Fruit fly (Drosophila melanogaster) ovary, adult (tissue): Measurements from ENCODE around the gene mtg.

Experiments
- CG17801 ChIP-seq: fragments of 200-800 bp; optimal IDR thresholded peaks from 2 replicates; lab custom pipeline; 2019; ENCODE audit warnings: missing biosample characterization, mild to moderate bottlenecking, missing genetic modification characterization, moderate library complexity; ENCODE audit not compliant: partially characterized antibody

Gene mtg

dm6 chr3R:8225461-8225971 is 24.8 kb upstream of the mtg start:
- TF ChIP-seq CG17801 (GFP tag; lab: Kevin White, UChicago) = no peak

dm6 chr3R:8227344-8227743 is 23.0 kb upstream of the mtg start:
- no peak for TF ChIP-seq CG17801 (GFP tag; lab: Kevin White, UChicago)

- peak; percentile 26 for TF ChIP-seq CG17801 (GFP tag; lab: Kevin White, UChicago)
Measured at dm6 chr3R:8233370-8233773, 16.9 kb upstream of the mtg start, which contains the start of gene PolI. PolI (plus strand) TSS chr3R:8233507.

- TF ChIP-seq CG17801 (GFP tag; lab: Kevin White, UChicago) = no peak
Measured at dm6 chr3R:8233864-8234263, 16.4 kb upstream of the mtg start.

- peak; percentile 86 for TF ChIP-seq CG17801 (GFP tag; lab: Kevin White, UChicago)
Measured at dm6 chr3R:8239472-8240301, 10.6 kb upstream of the mtg start.

- no peak for TF ChIP-seq CG17801 (GFP tag; lab: Kevin White, UChicago)
Measured at dm6 chr3R:8240302-8240682, 10.0 kb upstream of the mtg start, which contains the start of gene Ada2b. Ada2b (minus strand) TSS chr3R:8240515.

dm6 chr3R:8243720-8244119 is 6.6 kb upstream of the mtg start, which contains the start of the genes CG9636, CG18749 and CG33722:
CG9636 (minus strand) TSS chr3R:8243792.
CG18749 (plus strand) TSS chr3R:8244055.
CG33722 (plus strand) TSS chr3R:8244055.
- peak; percentile 68 for TF ChIP-seq CG17801 (GFP tag; lab: Kevin White, UChicago)

- TF ChIP-seq CG17801 (GFP tag; lab: Kevin White, UChicago) = no peak
Measured at dm6 chr3R:8248138-8248537, 2.2 kb upstream of the mtg start, which contains the start of gene CG15864. CG15864 (plus strand) TSS chr3R:8248438.

dm6 chr3R:8251532-8251931 is 1.2 kb downstream of the mtg start:
- TF ChIP-seq CG17801 (GFP tag; lab: Kevin White, UChicago) = no peak

dm6 chr3R:8254347-8254746 is 4.0 kb downstream of the mtg start:
- no peak for TF ChIP-seq CG17801 (GFP tag; lab: Kevin White, UChicago)

- TF ChIP-seq CG17801 (GFP tag; lab: Kevin White, UChicago) = no peak
Measured at dm6 chr3R:8256040-8256439, 5.7 kb downstream of the mtg start.

- TF ChIP-seq CG17801 (GFP tag; lab: Kevin White, UChicago) = peak; percentile 9
Measured at dm6 chr3R:8261634-8262033, 11.3 kb downstream of the mtg start.

- peak; percentile 73 for TF ChIP-seq CG17801 (GFP tag; lab: Kevin White, UChicago)
Measured at dm6 chr3R:8264302-8265080, 14.2 kb downstream of the mtg start, which contains the start of the genes RPA1 and Mcm2. RPA1 (minus strand) TSS chr3R:8264451. Mcm2 (plus strand) TSS chr3R:8264970.

dm6 chr3R:8269740-8270139 is 19.4 kb downstream of the mtg start, which contains the start of gene CG9630:
CG9630 (minus strand) TSS chr3R:8269896.
- TF ChIP-seq CG17801 (GFP tag; lab: Kevin White, UChicago) = peak; percentile 2
